Worm (Caenorhabditis elegans) whole organism, dauer: Measurements from ENCODE around the gene acc-3.

ENCODE experiments used
- unc-62 ChIP-seq: sonication (generic microtip); optimal IDR thresholded peaks from 2 replicates; lab custom pipeline; 2017; ENCODE audit warnings: missing biosample characterization, missing genetic modification reagents, missing genetic modification characterization

acc-3 gene

ce11 chrX:4704877-4705276, 22.4 kb downstream of the acc-3 start, which contains the start of gene aqp-8:
TSS of gene aqp-8 (minus strand) at chrX:4704977.
- TF ChIP-seq unc-62 (GFP tag; lab: Kevin White, UChicago), result no peak

ce11 chrX:4700083-4700482, 27.2 kb downstream of the acc-3 start:
- TF ChIP-seq unc-62 (GFP tag; lab: Kevin White, UChicago), result no peak

ce11 chrX:4699411-4700050, 27.8 kb downstream of the acc-3 start, which contains the start of gene hyl-2:
TSS of gene hyl-2 (minus strand) at chrX:4699461.
- no peak for TF ChIP-seq unc-62 (GFP tag; lab: Kevin White, UChicago)

- TF ChIP-seq unc-62 (GFP tag; lab: Kevin White, UChicago), result no peak
These were observed 29.0 kb downstream of the acc-3 start for ce11 chrX:4698271-4698670.

- no peak for TF ChIP-seq unc-62 (GFP tag; lab: Kevin White, UChicago)
These were observed 32.5 kb downstream of the acc-3 start for ce11 chrX:4694611-4695370.

- TF ChIP-seq unc-62 (GFP tag; lab: Kevin White, UChicago), result no peak
These were observed 36.0 kb downstream of the acc-3 start, which contains the start of gene K02G10.5 for ce11 chrX:4691148-4691773. TSS of gene K02G10.5 (minus strand) at chrX:4691198.

ce11 chrX:4685579-4685978, 41.7 kb downstream of the acc-3 start:
- no peak for TF ChIP-seq unc-62 (GFP tag; lab: Kevin White, UChicago)

- no peak for TF ChIP-seq unc-62 (GFP tag; lab: Kevin White, UChicago)
These were observed 44.7 kb downstream of the acc-3 start, which contains the start of gene K02G10.15 for ce11 chrX:4682616-4683015. TSS of gene K02G10.15 (minus strand) at chrX:4682716.

ce11 chrX:4678029-4678428, 49.3 kb downstream of the acc-3 start, which contains the start of gene flp-11:
TSS of gene flp-11 (minus strand) at chrX:4678129.
- no peak for TF ChIP-seq unc-62 (GFP tag; lab: Kevin White, UChicago)

ce11 chrX:4676702-4677101, 50.6 kb downstream of the acc-3 start:
- no peak for TF ChIP-seq unc-62 (GFP tag; lab: Kevin White, UChicago)

- no peak for TF ChIP-seq unc-62 (GFP tag; lab: Kevin White, UChicago)
These were observed 54.0 kb downstream of the acc-3 start, which contains the start of gene tmem-135 for ce11 chrX:4673165-4673756. TSS of gene tmem-135 (plus strand) at chrX:4673706.
